Worm (Caenorhabditis elegans) whole organism, L2 larva: ENCODE measurements around the gene mib-1.

ENCODE experiments used
- gmeb-1 ChIP-seq: fragments of 150-350 bp; optimal IDR thresholded peaks from 2 replicates; lab custom pipeline; 2014; ENCODE audit warnings: missing biosample characterization, missing genetic modification characterization
- lin-39 ChIP-seq: fragments of 150-350 bp; optimal IDR thresholded peaks from 2 replicates; lab custom pipeline; 2014; ENCODE audit warnings: missing biosample characterization, missing genetic modification reagents, missing genetic modification characterization
- mab-5 ChIP-seq: fragments of 150-350 bp; optimal IDR thresholded peaks from 2 replicates; lab custom pipeline; 2014; ENCODE audit warnings: missing biosample characterization, missing genetic modification characterization
- nhr-12 ChIP-seq: fragments of 150-350 bp; optimal IDR thresholded peaks from 2 replicates; lab custom pipeline; 2014; ENCODE audit warnings: missing biosample characterization, missing genetic modification characterization
- nhr-237 ChIP-seq: fragments of 150-350 bp; optimal IDR thresholded peaks from 2 replicates; lab custom pipeline; 2014; ENCODE audit warnings: missing biosample characterization, missing genetic modification characterization
- nhr-6 ChIP-seq: fragments of 150-350 bp; optimal IDR thresholded peaks from 2 replicates; lab custom pipeline; 2014; ENCODE audit warnings: missing biosample characterization, missing genetic modification characterization
- sem-4 ChIP-seq: fragments of 150-350 bp; optimal IDR thresholded peaks from 2 replicates; lab custom pipeline; 2014; ENCODE audit warnings: missing biosample characterization, missing genetic modification reagents, missing genetic modification characterization
- skn-1 ChIP-seq: sonication (generic microtip); optimal IDR thresholded peaks from 2 replicates; lab custom pipeline; 2017; ENCODE audit warnings: missing biosample characterization, missing genetic modification characterization
- sma-9 ChIP-seq, 2 experiments: fragments of 150-350 bp in 1 of 2; sonication (generic microtip) in 1 of 2; optimal IDR thresholded peaks; 2 replicates each; lab custom pipeline; 2014 to 2016; ENCODE audit warnings: missing genetic modification characterization in 2 of 2, mild to moderate bottlenecking in 1 of 2, missing biosample characterization in 1 of 2, missing compliant biosample characterization in 1 of 2, missing genetic modification reagents in 1 of 2, moderate library complexity in 1 of 2
- unc-55 ChIP-seq: fragments of 150-350 bp; sonication (generic microtip); optimal IDR thresholded peaks from 3 replicates; lab custom pipeline; 2014; ENCODE audit warnings: missing biosample characterization, missing genetic modification reagents, missing genetic modification characterization
- unc-62 ChIP-seq: fragments of 150-350 bp; optimal IDR thresholded peaks from 2 replicates; lab custom pipeline; 2014; ENCODE audit warnings: missing biosample characterization, missing genetic modification reagents, missing genetic modification characterization
- ztf-11 ChIP-seq: sonication (generic microtip); optimal IDR thresholded peaks from 2 replicates; lab custom pipeline; 2017; ENCODE audit warnings: missing biosample characterization, missing genetic modification characterization

DNA sequence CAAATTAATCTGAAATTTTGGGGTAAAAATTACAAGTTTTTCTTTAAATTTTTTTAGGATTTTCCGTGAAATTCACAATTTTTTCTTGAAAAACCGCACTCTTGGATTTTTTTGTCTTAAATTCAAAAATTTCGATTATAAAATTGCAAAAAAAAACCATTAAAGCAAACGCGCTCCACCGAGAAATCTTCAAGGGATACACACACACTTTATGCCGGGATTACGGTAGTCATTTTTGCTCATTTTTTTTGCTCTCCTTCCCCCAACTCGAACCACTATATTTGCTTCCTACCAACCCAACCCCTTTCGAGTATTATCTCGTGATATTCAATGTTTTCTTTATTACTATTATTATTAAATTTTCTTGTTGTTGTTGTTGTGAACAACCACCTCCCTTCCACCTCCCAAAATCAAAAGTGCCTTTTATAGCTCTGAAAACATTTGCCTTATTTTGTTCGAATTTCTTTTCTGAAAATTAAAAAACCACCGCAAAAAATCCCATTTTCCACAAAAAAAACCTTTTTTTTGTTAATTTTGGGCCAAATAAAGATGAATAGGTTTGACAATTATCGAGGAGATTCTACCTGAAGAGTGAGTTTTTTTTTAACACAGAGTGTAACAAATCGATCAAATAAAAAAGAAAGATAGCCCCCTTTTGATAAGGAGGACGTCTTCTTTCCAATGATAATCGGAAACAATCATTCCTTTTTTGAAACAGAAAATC lies 38.6 kb downstream of the mib-1 start, which contains the start of gene Y47D3A.32:
- TF ChIP-seq unc-62 (GFP tag; lab: Kevin White, UChicago) = no peak
- TF ChIP-seq skn-1 (tag; lab: Kevin White, UChicago) = no peak
- no peak for TF ChIP-seq lin-39
- no peak for TF ChIP-seq nhr-6 (tag; lab: Kevin White, UChicago)
- TF ChIP-seq sem-4 (tag; lab: Kevin White, UChicago) = no peak
- no peak for TF ChIP-seq mab-5 (tag; lab: Kevin White, UChicago)
- no peak for TF ChIP-seq nhr-12 (tag; lab: Kevin White, UChicago)
- TF ChIP-seq ztf-11 (tag; lab: Kevin White, UChicago) = no peak
- no peak for TF ChIP-seq gmeb-1
- TF ChIP-seq unc-55 = no peak
- no peak for TF ChIP-seq nhr-237 (tag; lab: Kevin White, UChicago)
- no peak for TF ChIP-seq sma-9 (GFP tag; optimal IDR thresholded peaks at IDR 0.05; lab: Kevin White, UChicago)
- no peak for TF ChIP-seq sma-9 (tag; optimal IDR thresholded peaks at IDR 0.05; lab: Kevin White, UChicago)
